Worm (Caenorhabditis elegans) whole organism, early embryonic: Measurements from ENCODE around the gene idpp-5.

Experiments used
- ama-1 ChIP-seq: fragments of 150-350 bp; optimal IDR thresholded peaks from 2 replicates; lab custom pipeline; 2014
- ceh-36 ChIP-seq: sonication (generic microtip); optimal IDR thresholded peaks from 2 replicates; lab custom pipeline; 2016; ENCODE audit warnings: missing genetic modification characterization, inconsistent platforms, missing compliant biosample characterization
- tbx-37 ChIP-seq: fragments of 200-800 bp; sonication (Bioruptor generic); conservative IDR thresholded peaks from 2 replicates; pipeline ENCODE4 v1.3.6; 2022; ENCODE audit warnings: missing genetic modification reagents, missing genetic modification characterization, missing compliant biosample characterization

DNA sequence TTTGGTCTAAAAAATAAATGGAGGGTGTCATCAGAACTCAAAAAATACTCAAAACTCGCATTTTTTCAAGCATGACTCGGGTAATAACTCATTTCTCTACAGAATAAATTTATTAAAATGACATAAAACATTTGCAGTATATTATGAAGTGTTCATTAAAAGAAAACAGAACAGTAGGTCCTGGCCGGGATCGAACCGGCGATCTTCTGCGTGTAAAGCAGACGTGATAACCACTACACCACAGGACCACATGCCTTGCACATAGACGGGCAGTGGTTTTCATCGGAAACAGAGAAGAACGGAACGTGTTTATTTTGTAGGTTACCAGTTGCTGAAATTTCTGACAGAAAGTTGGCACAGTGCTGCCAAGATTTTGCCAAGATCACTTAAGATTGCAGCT is 774 bp upstream of the idpp-5 start:
- TF ChIP-seq ceh-36 (tag; lab: Kevin White, UChicago) = no peak
- TF ChIP-seq ama-1 = no peak
- no peak for TF ChIP-seq tbx-37 (GFP tag; lab: Robert Waterston, UW)
